Fruit fly (Drosophila melanogaster): ENCODE measurements around the gene Hsp68.

Gene Hsp68

DNA sequence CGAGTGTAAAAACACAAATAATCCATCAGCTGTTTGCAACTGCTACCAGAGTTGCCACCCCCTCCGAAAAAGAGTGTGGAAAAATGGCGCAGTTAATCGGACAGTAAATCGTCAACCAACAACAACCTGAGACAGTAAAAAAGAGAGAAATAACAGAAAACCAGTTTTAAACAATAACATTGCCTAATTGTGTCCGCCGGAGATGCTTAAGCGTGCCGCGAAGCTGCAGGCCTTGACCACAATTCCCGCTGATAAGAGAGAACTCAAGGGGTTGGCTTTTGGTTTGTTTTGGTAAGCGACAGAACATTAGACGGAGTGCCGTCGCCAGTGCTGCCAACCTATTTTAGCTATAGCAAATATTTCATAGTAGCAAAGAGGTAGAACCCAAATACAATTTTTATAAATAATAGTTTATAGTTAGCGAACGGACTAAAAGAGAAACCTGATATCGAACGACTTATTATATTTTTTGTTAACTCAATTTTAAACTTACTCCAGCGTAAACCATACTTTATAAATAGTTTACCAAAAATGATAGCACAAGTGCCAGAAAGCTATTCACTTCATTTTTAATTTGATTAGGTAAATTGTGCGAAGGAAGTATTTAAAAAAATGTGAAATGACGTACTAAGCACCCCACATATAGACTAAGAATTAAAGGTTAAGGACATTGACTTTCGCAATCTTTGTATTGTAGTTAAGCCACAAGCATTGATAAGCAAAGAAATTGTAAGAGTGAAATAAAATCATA, 6.2 kb downstream of the Hsp68 start, which contains the start of the genes Atg6 and Pisd:
Gene Atg6 (minus strand): TSS at position 93 of the 751 bp plus-strand sequence.
Gene Pisd (plus strand): TSS at position 94 of the 751 bp plus-strand sequence.
- peak; percentile 47 for TF ChIP-seq CG2712 (tag; optimal IDR thresholded peaks at IDR 0.05)
- TF ChIP-seq CG8388 (GFP tag; optimal IDR thresholded peaks at IDR 0.05): peak; percentile 23
- TF ChIP-seq Ptx1 (GFP tag; IDR thresholded peaks at IDR 0.05): no peak
- peak; percentile 78 for TF ChIP-seq sens (GFP tag)
- TF ChIP-seq ttk (GFP tag; IDR thresholded peaks at IDR 0.05): peak; percentile 50; the same call in 1 of the 2 replicates
- 0 out of 2 replicates have a peak, but pooled peaks have one; percentile 37 for TF ChIP-seq bbx (GFP tag; IDR thresholded peaks at IDR 0.05; ENCODE audit: partially characterized antibody)
- peak; percentile 36 for TF ChIP-seq CG12659 (GFP tag; optimal IDR thresholded peaks at IDR 0.05)
- TF ChIP-seq CG5245 (GFP tag; optimal IDR thresholded peaks at IDR 0.05): peak; percentile 8
- peak; percentile 64 for TF ChIP-seq Rfx (GFP tag; IDR thresholded peaks at IDR 0.05)
- no peak for TF ChIP-seq chif (GFP tag; optimal IDR thresholded peaks at IDR 0.05)
- peak; percentile 11 for TF ChIP-seq CG9609 (GFP tag; optimal IDR thresholded peaks at IDR 0.05)
- TF ChIP-seq CG17359 (tag; optimal IDR thresholded peaks at IDR 0.05): no peak
- TF ChIP-seq C15 (GFP tag; IDR thresholded peaks at IDR 0.05): no peak
- no peak for TF ChIP-seq ato (GFP tag; IDR thresholded peaks at IDR 0.05; ENCODE audit: partially characterized antibody)
- peak; percentile 96 for TF ChIP-seq CG13624 (GFP tag; optimal IDR thresholded peaks at IDR 0.05)
- no peak for TF ChIP-seq disco-r (GFP tag; optimal IDR thresholded peaks at IDR 0.05)
- TF ChIP-seq CG2129 (GFP tag; IDR thresholded peaks at IDR 0.05; ENCODE audit: partially characterized antibody): peak; percentile 20; the same call in 1 of the 2 replicates
- peak; percentile 21 for TF ChIP-seq Xbp1 (GFP tag; optimal IDR thresholded peaks at IDR 0.05)
- peak; percentile 34 for TF ChIP-seq lilli (GFP tag; optimal IDR thresholded peaks at IDR 0.05)
- peak; percentile 22 for TF ChIP-seq nerfin-1 (tag; optimal IDR thresholded peaks at IDR 0.05)
- no peak for TF ChIP-seq fru (optimal IDR thresholded peaks at IDR 0.05)
- peak; percentile 77 for TF ChIP-seq oc (tag; optimal IDR thresholded peaks at IDR 0.05)
- peak; percentile 30 for TF ChIP-seq CG7987 (GFP tag; optimal IDR thresholded peaks at IDR 0.05)
- TF ChIP-seq tgo (GFP tag; IDR thresholded peaks at IDR 0.05): peak; percentile 32; the same call in 1 of the 3 replicates
- peak; percentile 1 for TF ChIP-seq NfI (GFP tag; optimal IDR thresholded peaks at IDR 0.05)
- peak; percentile 48 for TF ChIP-seq CG14710 (tag; optimal IDR thresholded peaks at IDR 0.05)
- TF ChIP-seq CG31441 (GFP tag; IDR thresholded peaks at IDR 0.05): no peak; the same call in 1 of the 2 replicates
- peak; percentile 62 for TF ChIP-seq CG18599 (GFP tag; optimal IDR thresholded peaks at IDR 0.05)
- peak; percentile 5 for TF ChIP-seq bcd (GFP tag; optimal IDR thresholded peaks at IDR 0.05)
- TF ChIP-seq unpg (GFP tag; optimal IDR thresholded peaks at IDR 0.05): peak; percentile 4
- TF ChIP-seq CG3838 (GFP tag; optimal IDR thresholded peaks at IDR 0.05): peak; percentile 28
- TF ChIP-seq Sry-β (GFP tag; optimal IDR thresholded peaks at IDR 0.05): peak; percentile 88
- peak; percentile 75 for TF ChIP-seq CG12769 (tag; optimal IDR thresholded peaks at IDR 0.05)
- TF ChIP-seq tap (tag; optimal IDR thresholded peaks at IDR 0.05): peak; percentile 12
- no peak for TF ChIP-seq sim (GFP tag; IDR thresholded peaks at IDR 0.05)
- peak; percentile 50; the same call in 2 of the 3 replicates for TF ChIP-seq CG34224 (GFP tag; IDR thresholded peaks at IDR 0.05; ENCODE audit: partially characterized antibody)
- TF ChIP-seq Hand (GFP tag; optimal IDR thresholded peaks at IDR 0.05): no peak
- TF ChIP-seq tin (GFP tag; optimal IDR thresholded peaks at IDR 0.05): peak; percentile 35
- TF ChIP-seq ap (GFP tag; IDR thresholded peaks at IDR 0.05): no peak
- peak; percentile 20 for TF ChIP-seq CG17802 (tag; optimal IDR thresholded peaks at IDR 0.05)
- TF ChIP-seq CG6689 (GFP tag; IDR thresholded peaks at IDR 0.05): 0 out of 2 replicates have a peak, but pooled peaks have one; percentile 33
- TF ChIP-seq rib (GFP tag; IDR thresholded peaks at IDR 0.05): 0 out of 2 replicates have a peak, but pooled peaks have one; percentile 33
- TF ChIP-seq Ada2b (GFP tag; IDR thresholded peaks at IDR 0.05): no peak
- peak; percentile 13 for TF ChIP-seq gsb-n (tag; optimal IDR thresholded peaks at IDR 0.05)
- TF ChIP-seq hb (GFP tag; IDR thresholded peaks at IDR 0.05; ENCODE audit: partially characterized antibody): no peak
- TF ChIP-seq insv (GFP tag; optimal IDR thresholded peaks at IDR 0.05): peak in 1 of 2 experiments; percentile 9
- TF ChIP-seq mirr (GFP tag; optimal IDR thresholded peaks at IDR 0.05): peak; percentile 69
- TF ChIP-seq Ets65A (GFP tag): no peak
- TF ChIP-seq ro (GFP tag; IDR thresholded peaks at IDR 0.05): no peak

Data from whole organism, embryonic.